Worm (Caenorhabditis elegans) whole organism, L3 larva: ENCODE results near the gene hpo-6.

ENCODE experiments used
- R02D3.7 ChIP-seq: fragments of 150-350 bp; optimal IDR thresholded peaks from 2 replicates; lab custom pipeline; 2014; ENCODE audit warnings: missing biosample characterization, missing genetic modification characterization
- aly-2 ChIP-seq: fragments of 150-350 bp; optimal IDR thresholded peaks from 2 replicates; lab custom pipeline; 2014; ENCODE audit warnings: missing biosample characterization, missing genetic modification characterization
- ama-1 ChIP-seq: fragments of 150-350 bp; optimal IDR thresholded peaks from 2 replicates; lab custom pipeline; 2018
- ceh-16 ChIP-seq: sonication (generic microtip); optimal IDR thresholded peaks from 2 replicates; lab custom pipeline; 2017; ENCODE audit warnings: missing biosample characterization, missing genetic modification characterization
- ceh-28 ChIP-seq: fragments of 150-350 bp; optimal IDR thresholded peaks from 2 replicates; lab custom pipeline; 2014; ENCODE audit warnings: missing biosample characterization, missing genetic modification reagents, missing genetic modification characterization
- ceh-82 ChIP-seq: fragments of 150-350 bp; optimal IDR thresholded peaks from 2 replicates; lab custom pipeline; 2014; ENCODE audit warnings: missing biosample characterization, missing genetic modification characterization
- ceh-9 ChIP-seq: sonication (generic microtip); optimal IDR thresholded peaks from 2 replicates; lab custom pipeline; 2018; ENCODE audit warnings: missing biosample characterization, missing genetic modification characterization
- daf-12 ChIP-seq: fragments of 150-350 bp; optimal IDR thresholded peaks from 2 replicates; lab custom pipeline; 2014; ENCODE audit warnings: missing biosample characterization, missing genetic modification reagents, missing genetic modification characterization
- egl-27 ChIP-seq: sonication (generic microtip); optimal IDR thresholded peaks from 4 replicates; lab custom pipeline; 2017; ENCODE audit warnings: missing biosample characterization, missing genetic modification reagents, missing genetic modification characterization
- elt-1 ChIP-seq: fragments of 150-350 bp; optimal IDR thresholded peaks from 2 replicates; lab custom pipeline; 2014; ENCODE audit warnings: missing biosample characterization, missing genetic modification characterization
- elt-2 ChIP-seq: sonication (generic microtip); optimal IDR thresholded peaks from 2 replicates; lab custom pipeline; 2016; ENCODE audit warnings: missing genetic modification reagents, mild to moderate bottlenecking, missing genetic modification characterization, missing compliant biosample characterization
- elt-3 ChIP-seq, 3 experiments: fragments of 150-350 bp in 1 of 3; sonication (generic microtip) in 2 of 3; optimal IDR thresholded peaks; 2 replicates in 2 of 3; 4 replicates in 1 of 3; lab custom pipeline; 2014 to 2017; ENCODE audit warnings: missing biosample characterization in 3 of 3, missing genetic modification characterization in 3 of 3
- eor-1 ChIP-seq, 2 experiments: fragments of 150-350 bp; optimal IDR thresholded peaks; 2 replicates each; lab custom pipeline; 2014 to 2018; ENCODE audit warnings: missing biosample characterization in 2 of 2, missing genetic modification characterization in 2 of 2
- fkh-10 ChIP-seq: sonication (generic microtip); optimal IDR thresholded peaks from 2 replicates; lab custom pipeline; 2017; ENCODE audit warnings: missing biosample characterization, missing genetic modification reagents, missing genetic modification characterization
- fkh-2 ChIP-seq: fragments of 150-350 bp; optimal IDR thresholded peaks from 2 replicates; lab custom pipeline; 2014; ENCODE audit warnings: missing biosample characterization, missing genetic modification reagents, missing genetic modification characterization
- fos-1 ChIP-seq: fragments of 150-350 bp; optimal IDR thresholded peaks from 2 replicates; lab custom pipeline; 2014; ENCODE audit warnings: missing biosample characterization, missing genetic modification characterization
- hmg-11 ChIP-seq: sonication (generic microtip); optimal IDR thresholded peaks from 2 replicates; lab custom pipeline; 2016; ENCODE audit warnings: missing genetic modification characterization, missing compliant biosample characterization
- lin-15B ChIP-seq: fragments of 150-350 bp; optimal IDR thresholded peaks from 2 replicates; lab custom pipeline; 2014; ENCODE audit warnings: missing biosample characterization, missing genetic modification characterization
- lin-39 ChIP-seq: fragments of 150-350 bp; optimal IDR thresholded peaks from 2 replicates; lab custom pipeline; 2018; ENCODE audit warnings: missing biosample characterization, missing genetic modification reagents, missing genetic modification characterization
- mdl-1 ChIP-seq: fragments of 150-350 bp; optimal IDR thresholded peaks from 2 replicates; lab custom pipeline; 2014; ENCODE audit warnings: missing biosample characterization, missing genetic modification characterization
- mml-1 ChIP-seq: fragments of 150-350 bp; sonication (generic microtip); optimal IDR thresholded peaks from 3 replicates; lab custom pipeline; 2014; ENCODE audit warnings: missing biosample characterization, missing genetic modification characterization
- nfya-1 ChIP-seq: sonication (generic microtip); optimal IDR thresholded peaks from 2 replicates; lab custom pipeline; 2017; ENCODE audit warnings: missing genetic modification characterization, mild to moderate bottlenecking, missing compliant biosample characterization, antibody characterized with exemption, moderate library complexity; ENCODE audit not compliant: insufficient read depth
- nhr-11 ChIP-seq: fragments of 150-350 bp; optimal IDR thresholded peaks from 2 replicates; lab custom pipeline; 2014; ENCODE audit warnings: missing biosample characterization, missing genetic modification characterization
- nhr-12 ChIP-seq: fragments of 150-350 bp; optimal IDR thresholded peaks from 2 replicates; lab custom pipeline; 2014; ENCODE audit warnings: missing biosample characterization, missing genetic modification characterization
- nhr-23 ChIP-seq: fragments of 150-350 bp; optimal IDR thresholded peaks from 2 replicates; lab custom pipeline; 2014; ENCODE audit warnings: missing biosample characterization, missing genetic modification reagents, missing genetic modification characterization
- nhr-237 ChIP-seq: fragments of 150-350 bp; optimal IDR thresholded peaks from 2 replicates; lab custom pipeline; 2014; ENCODE audit warnings: missing biosample characterization, missing genetic modification characterization
- nhr-25 ChIP-seq: sonication (generic microtip); optimal IDR thresholded peaks from 2 replicates; lab custom pipeline; 2017; ENCODE audit warnings: missing biosample characterization, missing genetic modification characterization
- nhr-43 ChIP-seq: sonication (generic microtip); optimal IDR thresholded peaks from 2 replicates; lab custom pipeline; 2016; ENCODE audit warnings: mild to moderate bottlenecking, missing genetic modification characterization, missing compliant biosample characterization; ENCODE audit not compliant: poor library complexity, severe bottlenecking
- nhr-76 ChIP-seq: fragments of 150-350 bp; sonication (generic microtip); optimal IDR thresholded peaks from 5 replicates; lab custom pipeline; 2014; ENCODE audit warnings: missing biosample characterization, missing genetic modification characterization
- nhr-77 ChIP-seq: fragments of 150-350 bp; optimal IDR thresholded peaks from 2 replicates; lab custom pipeline; 2014; ENCODE audit warnings: missing biosample characterization, missing genetic modification characterization
- pha-4 ChIP-seq: fragments of 150-350 bp; optimal IDR thresholded peaks from 2 replicates; lab custom pipeline; 2014; ENCODE audit warnings: missing biosample characterization, missing genetic modification reagents, missing genetic modification characterization
- pqm-1 ChIP-seq: fragments of 150-350 bp; optimal IDR thresholded peaks from 2 replicates; lab custom pipeline; 2017; ENCODE audit warnings: missing biosample characterization, missing genetic modification characterization, inconsistent platforms
- sea-2 ChIP-seq: fragments of 150-350 bp; sonication (generic microtip); optimal IDR thresholded peaks from 4 replicates; lab custom pipeline; 2014; ENCODE audit warnings: missing biosample characterization, missing genetic modification reagents, missing genetic modification characterization
- skn-1 ChIP-seq: fragments of 150-350 bp; optimal IDR thresholded peaks from 2 replicates; lab custom pipeline; 2014; ENCODE audit warnings: missing biosample characterization, missing genetic modification characterization
- snpc-4 ChIP-seq: fragments of 150-350 bp; optimal IDR thresholded peaks from 2 replicates; lab custom pipeline; 2014; ENCODE audit warnings: missing biosample characterization, missing genetic modification characterization
- tbx-2 ChIP-seq: sonication (generic microtip); optimal IDR thresholded peaks from 2 replicates; lab custom pipeline; 2016; ENCODE audit warnings: mild to moderate bottlenecking, missing genetic modification characterization, missing compliant biosample characterization
- unc-39 ChIP-seq: sonication (generic microtip); optimal IDR thresholded peaks from 4 replicates; lab custom pipeline; 2017; ENCODE audit warnings: missing biosample characterization, missing genetic modification characterization
- unc-62 ChIP-seq: fragments of 150-350 bp; sonication (generic microtip); optimal IDR thresholded peaks from 4 replicates; lab custom pipeline; 2014; ENCODE audit warnings: missing biosample characterization, missing genetic modification reagents, missing genetic modification characterization
- zag-1 ChIP-seq: fragments of 150-350 bp; optimal IDR thresholded peaks from 2 replicates; lab custom pipeline; 2014; ENCODE audit warnings: missing biosample characterization, missing genetic modification characterization

hpo-6 gene

ce11 chrIV:1561884-1562283 is at the start of gene hpo-6:
TSS of gene hpo-6 (plus strand) at chrIV:1562184.
- TF ChIP-seq skn-1 (tag; lab: Kevin White, UChicago) (no peak), nhr-76 (no peak), elt-2 (tag; lab: Kevin White, UChicago) (peak; percentile 20), pqm-1 (peak; percentile 2)
- TF ChIP-seq, all 47 proteins: peak for 2

ce11 chrIV:1512944-1513343 is 49.0 kb upstream of the hpo-6 start:
- no peak for TF ChIP-seq ceh-28
- no peak for TF ChIP-seq nhr-12 (tag; lab: Kevin White, UChicago)
- TF ChIP-seq nhr-11: no peak
- TF ChIP-seq zag-1 (tag; lab: Kevin White, UChicago): no peak
- TF ChIP-seq tbx-2: no peak
- TF ChIP-seq fos-1: no peak
- no peak for TF ChIP-seq fkh-10 (GFP tag; lab: Kevin White, UChicago)
- no peak for TF ChIP-seq R02D3.7 (tag; lab: Kevin White, UChicago)
- TF ChIP-seq pqm-1: no peak
- no peak for TF ChIP-seq mml-1 (tag; lab: Kevin White, UChicago)
- TF ChIP-seq, all 47 proteins: peak for 0

ce11 chrIV:1514415-1514814 is 47.6 kb upstream of the hpo-6 start:
- TF ChIP-seq R02D3.7 (tag; lab: Kevin White, UChicago) (no peak), nhr-25 (tag; lab: Kevin White, UChicago) (no peak), nhr-77 (no peak), lin-15B (tag; lab: Kevin White, UChicago) (no peak), aly-2 (tag; lab: Kevin White, UChicago) (no peak), unc-62 (GFP tag; lab: Kevin White, UChicago) (no peak), ama-1 (lab: Kevin White, UChicago) (no peak), fos-1 (no peak), elt-1 (no peak), ceh-16 (tag; lab: Kevin White, UChicago) (no peak), nhr-237 (tag; lab: Kevin White, UChicago) (no peak), tbx-2 (no peak), ceh-28 (no peak), hmg-11 (tag; lab: Kevin White, UChicago) (no peak), elt-2 (tag; lab: Kevin White, UChicago) (no peak), elt-3 (tag; optimal IDR thresholded peaks at IDR 0.05; lab: Kevin White, UChicago) (no peak), fkh-2 (no peak), nfya-1 (no peak), mml-1 (tag; lab: Kevin White, UChicago) (no peak), nhr-23 (no peak)
- TF ChIP-seq, all 47 proteins: peak for 0

- TF ChIP-seq sea-2 (GFP tag; lab: Kevin White, UChicago) (no peak), nhr-25 (tag; lab: Kevin White, UChicago) (no peak), hmg-11 (tag; lab: Kevin White, UChicago) (no peak), eor-1 (tag; optimal IDR thresholded peaks at IDR 0.05; lab: Kevin White, UChicago) (no peak), nhr-23 (no peak), nhr-237 (tag; lab: Kevin White, UChicago) (no peak), daf-12 (tag; lab: Kevin White, UChicago) (no peak), unc-39 (tag; lab: Kevin White, UChicago) (no peak), fkh-2 (no peak), ceh-9 (tag; lab: Kevin White, UChicago) (no peak), nhr-11 (no peak)
Observed at ce11 chrIV:1515891-1516290, 46.1 kb upstream of the hpo-6 start.

ce11 chrIV:1516527-1516926 is 45.5 kb upstream of the hpo-6 start, which contains the start of gene clec-172:
TSS of gene clec-172 (minus strand) at chrIV:1516627.
- TF ChIP-seq elt-2 (tag; lab: Kevin White, UChicago): peak; percentile 38
- TF ChIP-seq mdl-1 (tag; lab: Kevin White, UChicago): no peak
- no peak for TF ChIP-seq ceh-16 (tag; lab: Kevin White, UChicago)

ce11 chrIV:1521224-1521623 is 40.8 kb upstream of the hpo-6 start, which contains the start of gene K03H6.4:
TSS of gene K03H6.4 (minus strand) at chrIV:1521324.
- no peak for TF ChIP-seq elt-3 (tag; optimal IDR thresholded peaks at IDR 0.05; lab: Kevin White, UChicago)
- TF ChIP-seq nhr-76: no peak
- no peak for TF ChIP-seq ceh-82 (tag; lab: Kevin White, UChicago)
- TF ChIP-seq skn-1 (tag; lab: Kevin White, UChicago): no peak
- TF ChIP-seq egl-27 (tag; lab: Kevin White, UChicago): no peak
- no peak for TF ChIP-seq unc-39 (tag; lab: Kevin White, UChicago)
- TF ChIP-seq pqm-1: no peak
- no peak for TF ChIP-seq elt-2 (tag; lab: Kevin White, UChicago)
- no peak for TF ChIP-seq nhr-237 (tag; lab: Kevin White, UChicago)
- TF ChIP-seq snpc-4 (tag; lab: Kevin White, UChicago): no peak
- no peak for TF ChIP-seq nhr-12 (tag; lab: Kevin White, UChicago)
- TF ChIP-seq elt-1: no peak
- no peak for TF ChIP-seq fkh-2
- no peak for TF ChIP-seq tbx-2
- no peak for TF ChIP-seq eor-1 (tag; optimal IDR thresholded peaks at IDR 0.05; lab: Kevin White, UChicago)
- no peak for TF ChIP-seq nhr-43
- TF ChIP-seq lin-39: no peak
- TF ChIP-seq nhr-11: no peak
- no peak for TF ChIP-seq pha-4 (tag; lab: Kevin White, UChicago)
